Fruit fly (Drosophila melanogaster) whole organism, adult: ENCODE results near the gene ArfGAP1.

ENCODE experiments used
- CG12768 ChIP-seq: fragments of 200-800 bp; sonication (Bioruptor generic); optimal IDR thresholded peaks from 2 replicates; lab custom pipeline; 2017; ENCODE audit warnings: missing biosample characterization, missing genetic modification characterization, mild to moderate bottlenecking, moderate library complexity, missing genetic modification reagents
- tj ChIP-seq: fragments of 200-800 bp; sonication (Bioruptor generic); optimal IDR thresholded peaks from 3 replicates; lab custom pipeline; 2017; ENCODE audit warnings: missing biosample characterization, mild to moderate bottlenecking, missing genetic modification characterization, moderate library complexity

DNA sequence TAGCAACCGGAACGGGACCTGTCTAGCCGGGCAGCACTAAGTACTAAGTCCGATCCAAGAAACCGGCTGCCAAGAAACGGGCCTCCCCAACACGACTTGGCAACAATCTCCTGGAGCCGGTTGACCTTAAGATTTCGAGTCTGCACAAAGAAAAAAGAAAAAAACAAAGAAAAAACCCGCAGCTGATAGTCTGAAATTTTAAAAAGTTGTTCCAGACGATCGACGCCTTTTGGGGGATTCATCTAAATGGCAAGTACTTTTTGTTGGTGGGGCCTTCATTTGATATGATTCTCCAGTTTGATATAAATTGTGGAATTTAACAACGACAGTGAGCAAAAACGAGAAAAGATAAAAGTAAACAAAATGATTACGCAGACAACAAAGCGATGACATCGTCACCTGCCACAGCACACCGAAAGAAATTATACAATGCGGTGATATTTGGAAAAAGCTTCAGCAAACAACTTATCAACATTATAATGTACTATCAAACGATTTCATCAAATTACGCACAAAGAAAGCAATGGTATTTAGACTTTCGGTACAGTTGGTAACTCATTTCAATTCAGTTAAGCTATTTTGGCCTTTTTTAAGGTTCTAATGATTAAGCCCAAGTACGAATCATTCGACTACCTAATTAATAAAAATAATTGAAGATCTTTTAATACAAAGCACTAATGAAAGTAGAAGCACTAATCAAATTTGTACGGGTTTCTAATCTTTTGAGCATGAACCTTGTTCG lies 6.7 kb downstream of the ArfGAP1 start:
- TF ChIP-seq CG12768 (GFP tag; lab: Kevin White, UChicago) (no peak), tj (no peak)
